Worm (Caenorhabditis elegans): ENCODE data around the gene F58E6.8.

DNA sequence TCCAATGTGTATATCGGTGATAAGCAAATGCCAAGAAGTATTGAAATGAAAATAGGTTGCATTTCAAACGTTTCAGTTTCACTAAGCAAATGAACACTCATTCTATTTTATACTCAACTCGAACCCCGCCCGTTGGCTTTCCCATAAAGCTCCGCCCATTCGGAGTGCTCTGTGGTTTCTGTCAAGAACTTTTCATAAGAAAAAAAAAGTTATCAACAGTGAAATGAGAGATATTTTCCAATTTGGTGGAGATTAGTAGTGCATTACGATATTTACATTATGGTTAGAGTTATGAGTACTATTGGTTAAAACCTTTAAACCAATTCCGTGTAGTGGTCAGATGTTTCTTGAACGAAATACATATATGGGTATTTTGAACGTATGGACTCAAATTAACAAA lies 5.3 kb downstream of the F58E6.8 start, which contains the start of gene F58E6.4:
- TF ChIP-seq ama-1 (optimal IDR thresholded peaks at IDR 0.05) (no peak), flt-1 (GFP tag; IDR thresholded peaks at IDR 0.05) (no peak), F13C5.2 (tag; optimal IDR thresholded peaks at IDR 0.05) (no peak), hnd-1 (tag; optimal IDR thresholded peaks at IDR 0.05) (no peak), sea-1 (GFP tag; conservative IDR thresholded peaks at IDR 0.05) (no peak), tbx-37 (GFP tag; conservative IDR thresholded peaks at IDR 0.05) (no peak), pes-1 (GFP tag; IDR thresholded peaks at IDR 0.05) (no peak), tra-4 (tag; optimal IDR thresholded peaks at IDR 0.05) (no peak), hmbx-1 (tag; optimal IDR thresholded peaks at IDR 0.05) (no peak), hmg-4 (GFP tag; optimal IDR thresholded peaks at IDR 0.05) (no peak), aly-1 (tag; optimal IDR thresholded peaks at IDR 0.05) (no peak), ceh-13 (GFP tag; optimal IDR thresholded peaks at IDR 0.05) (no peak), B0310.2 (tag; optimal IDR thresholded peaks at IDR 0.05) (no peak)

Data from whole organism, early embryonic.